Worm (Caenorhabditis elegans) whole organism, L2 larva: ENCODE results near the gene rmd-2.
"Not testable (repeated sequence)": the region's sequence is repeated elsewhere in the genome, so short reads cannot be mapped to it uniquely, and the experiment has no call there.

Experiments used
- C34F6.9 ChIP-seq: fragments of 150-350 bp; optimal IDR thresholded peaks from 2 replicates; lab custom pipeline; 2014; ENCODE audit warnings: missing biosample characterization, missing genetic modification characterization
- F13H6.1 ChIP-seq: sonication (generic microtip); optimal IDR thresholded peaks from 2 replicates; lab custom pipeline; 2016; ENCODE audit warnings: missing genetic modification characterization, missing compliant biosample characterization
- R02D3.7 ChIP-seq: fragments of 150-350 bp; optimal IDR thresholded peaks from 2 replicates; lab custom pipeline; 2014; ENCODE audit warnings: missing biosample characterization, missing genetic modification characterization
- Y55F3AM.14 ChIP-seq: fragments of 200-800 bp; sonication (Bioruptor generic); optimal IDR thresholded peaks from 2 replicates; lab custom pipeline; 2018; ENCODE audit warnings: mild to moderate bottlenecking, missing genetic modification characterization, missing compliant biosample characterization
- ZK546.5 ChIP-seq: sonication (generic microtip); optimal IDR thresholded peaks from 2 replicates; lab custom pipeline; 2017; ENCODE audit warnings: missing biosample characterization, missing genetic modification characterization
- aly-2 ChIP-seq: fragments of 150-350 bp; optimal IDR thresholded peaks from 2 replicates; lab custom pipeline; 2014; ENCODE audit warnings: missing biosample characterization, missing genetic modification characterization
- ama-1 ChIP-seq: fragments of 150-350 bp; optimal IDR thresholded peaks from 2 replicates; lab custom pipeline; 2018; ENCODE audit warnings: inconsistent platforms
- blmp-1 ChIP-seq: sonication (generic microtip); optimal IDR thresholded peaks from 2 replicates; lab custom pipeline; 2017; ENCODE audit warnings: missing genetic modification characterization, mild to moderate bottlenecking, missing compliant biosample characterization, antibody characterized with exemption, moderate library complexity; ENCODE audit not compliant: insufficient read depth
- ceh-16 ChIP-seq: fragments of 150-350 bp; optimal IDR thresholded peaks from 2 replicates; lab custom pipeline; 2014; ENCODE audit warnings: missing biosample characterization, missing genetic modification characterization
- crh-2 ChIP-seq: sonication (generic microtip); optimal IDR thresholded peaks from 2 replicates; lab custom pipeline; 2017; ENCODE audit warnings: missing biosample characterization, missing genetic modification characterization
- egl-27 ChIP-seq: sonication (generic microtip); optimal IDR thresholded peaks from 3 replicates; lab custom pipeline; 2017; ENCODE audit warnings: missing biosample characterization, missing genetic modification reagents, missing genetic modification characterization
- elt-1 ChIP-seq: fragments of 150-350 bp; optimal IDR thresholded peaks from 2 replicates; lab custom pipeline; 2014; ENCODE audit warnings: missing biosample characterization, missing genetic modification characterization
- elt-3 ChIP-seq: sonication (generic microtip); optimal IDR thresholded peaks from 2 replicates; lab custom pipeline; 2017; ENCODE audit warnings: missing biosample characterization, missing genetic modification characterization
- fos-1 ChIP-seq: fragments of 150-350 bp; optimal IDR thresholded peaks from 2 replicates; lab custom pipeline; 2014; ENCODE audit warnings: missing biosample characterization, missing genetic modification characterization
- gmeb-1 ChIP-seq: fragments of 150-350 bp; optimal IDR thresholded peaks from 2 replicates; lab custom pipeline; 2014; ENCODE audit warnings: missing biosample characterization, missing genetic modification characterization
- lin-11 ChIP-seq: fragments of 150-350 bp; sonication (generic microtip); optimal IDR thresholded peaks from 2 replicates; lab custom pipeline; 2014; ENCODE audit warnings: missing biosample characterization, missing genetic modification characterization, inconsistent platforms, mixed read lengths
- lin-13 ChIP-seq: fragments of 150-350 bp; optimal IDR thresholded peaks from 2 replicates; lab custom pipeline; 2014; ENCODE audit warnings: missing biosample characterization, missing genetic modification reagents, missing genetic modification characterization
- lin-39 ChIP-seq: fragments of 150-350 bp; optimal IDR thresholded peaks from 2 replicates; lab custom pipeline; 2014; ENCODE audit warnings: missing biosample characterization, missing genetic modification reagents, missing genetic modification characterization
- lsy-2 ChIP-seq, 2 experiments: fragments of 150-350 bp in 1 of 2; sonication (generic microtip) in 1 of 2; optimal IDR thresholded peaks; 2 replicates each; lab custom pipeline; 2014 to 2017; ENCODE audit warnings: missing biosample characterization in 2 of 2, missing genetic modification characterization in 2 of 2
- mab-5 ChIP-seq: fragments of 150-350 bp; optimal IDR thresholded peaks from 2 replicates; lab custom pipeline; 2014; ENCODE audit warnings: missing biosample characterization, missing genetic modification characterization
- mbf-1 ChIP-seq: sonication (generic microtip); optimal IDR thresholded peaks from 2 replicates; lab custom pipeline; 2017; ENCODE audit warnings: missing biosample characterization, missing genetic modification characterization
- nhr-11 ChIP-seq: fragments of 150-350 bp; optimal IDR thresholded peaks from 2 replicates; lab custom pipeline; 2014; ENCODE audit warnings: missing biosample characterization, missing genetic modification characterization
- nhr-12 ChIP-seq: fragments of 150-350 bp; optimal IDR thresholded peaks from 2 replicates; lab custom pipeline; 2014; ENCODE audit warnings: missing biosample characterization, missing genetic modification characterization
- nhr-129 ChIP-seq: fragments of 150-350 bp; optimal IDR thresholded peaks from 2 replicates; lab custom pipeline; 2014; ENCODE audit warnings: missing biosample characterization, missing genetic modification characterization
- nhr-21 ChIP-seq: fragments of 150-350 bp; optimal IDR thresholded peaks from 2 replicates; lab custom pipeline; 2014; ENCODE audit warnings: missing biosample characterization, missing genetic modification characterization
- nhr-23 ChIP-seq: fragments of 150-350 bp; optimal IDR thresholded peaks from 2 replicates; lab custom pipeline; 2014; ENCODE audit warnings: missing biosample characterization, missing genetic modification reagents, missing genetic modification characterization
- nhr-237 ChIP-seq: fragments of 150-350 bp; optimal IDR thresholded peaks from 2 replicates; lab custom pipeline; 2014; ENCODE audit warnings: missing biosample characterization, missing genetic modification characterization
- nhr-25 ChIP-seq: fragments of 150-350 bp; sonication (generic microtip); optimal IDR thresholded peaks from 3 replicates; lab custom pipeline; 2014; ENCODE audit warnings: missing biosample characterization, missing genetic modification characterization
- nhr-6 ChIP-seq: fragments of 150-350 bp; optimal IDR thresholded peaks from 2 replicates; lab custom pipeline; 2014; ENCODE audit warnings: missing biosample characterization, missing genetic modification characterization
- nhr-77 ChIP-seq: fragments of 150-350 bp; optimal IDR thresholded peaks from 2 replicates; lab custom pipeline; 2014; ENCODE audit warnings: missing biosample characterization, missing genetic modification characterization
- peb-1 ChIP-seq: fragments of 150-350 bp; optimal IDR thresholded peaks from 2 replicates; lab custom pipeline; 2014; ENCODE audit warnings: missing biosample characterization, missing genetic modification characterization
- sem-4 ChIP-seq: fragments of 150-350 bp; optimal IDR thresholded peaks from 2 replicates; lab custom pipeline; 2014; ENCODE audit warnings: missing biosample characterization, missing genetic modification reagents, missing genetic modification characterization
- skn-1 ChIP-seq: sonication (generic microtip); optimal IDR thresholded peaks from 2 replicates; lab custom pipeline; 2017; ENCODE audit warnings: missing biosample characterization, missing genetic modification characterization
- sma-3 ChIP-seq: sonication (generic microtip); optimal IDR thresholded peaks from 2 replicates; lab custom pipeline; 2016; ENCODE audit warnings: missing genetic modification reagents, missing genetic modification characterization, missing compliant biosample characterization
- sma-9 ChIP-seq, 2 experiments: fragments of 150-350 bp in 1 of 2; sonication (generic microtip) in 1 of 2; optimal IDR thresholded peaks; 2 replicates each; lab custom pipeline; 2014 to 2016; ENCODE audit warnings: missing genetic modification characterization in 2 of 2, mild to moderate bottlenecking in 1 of 2, missing biosample characterization in 1 of 2, missing compliant biosample characterization in 1 of 2, missing genetic modification reagents in 1 of 2, moderate library complexity in 1 of 2
- unc-55 ChIP-seq: fragments of 150-350 bp; sonication (generic microtip); optimal IDR thresholded peaks from 3 replicates; lab custom pipeline; 2014; ENCODE audit warnings: missing biosample characterization, missing genetic modification reagents, missing genetic modification characterization
- unc-62 ChIP-seq: fragments of 150-350 bp; optimal IDR thresholded peaks from 2 replicates; lab custom pipeline; 2014; ENCODE audit warnings: missing biosample characterization, missing genetic modification reagents, missing genetic modification characterization
- ztf-1 ChIP-seq: fragments of 200-800 bp; sonication (Bioruptor generic); conservative IDR thresholded peaks from 2 replicates; pipeline ENCODE4 v1.3.6; 2022; ENCODE audit warnings: missing genetic modification characterization, missing compliant biosample characterization
- ztf-11 ChIP-seq: sonication (generic microtip); optimal IDR thresholded peaks from 2 replicates; lab custom pipeline; 2017; ENCODE audit warnings: missing biosample characterization, missing genetic modification characterization

Gene rmd-2

DNA sequence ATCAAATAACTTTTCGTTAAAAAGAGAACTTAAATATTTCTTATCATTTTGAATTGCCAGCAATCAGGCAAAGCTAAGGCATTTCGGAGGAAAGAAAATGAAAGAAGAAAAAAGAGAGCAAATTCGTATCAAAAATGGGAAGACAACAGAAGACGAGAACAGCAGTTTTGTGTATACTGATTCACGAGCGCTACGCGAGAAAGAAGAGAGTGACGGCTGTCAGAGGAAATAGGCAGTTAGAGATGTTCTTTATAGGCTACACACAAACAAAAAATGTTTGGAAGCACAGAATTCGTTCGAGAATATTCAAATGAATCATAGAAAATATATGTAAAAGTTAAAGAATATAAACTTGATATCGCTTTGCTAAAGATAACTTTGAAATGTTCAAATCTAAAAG is 1.3 kb downstream of the rmd-2 start (continued):
- TF ChIP-seq unc-55 (GFP tag; lab: Kevin White, UChicago): peak; percentile 52
- TF ChIP-seq R02D3.7 (tag; lab: Kevin White, UChicago): no peak
- TF ChIP-seq sma-9 (GFP tag; optimal IDR thresholded peaks at IDR 0.05; lab: Kevin White, UChicago): no peak
- no peak for TF ChIP-seq sma-9 (tag; optimal IDR thresholded peaks at IDR 0.05; lab: Kevin White, UChicago)
- TF ChIP-seq C34F6.9 (tag; lab: Kevin White, UChicago): peak; percentile 23
- no peak for TF ChIP-seq blmp-1
- no peak for TF ChIP-seq nhr-12 (tag; lab: Kevin White, UChicago)
- TF ChIP-seq F13H6.1 (tag; lab: Kevin White, UChicago): peak; percentile 3

DNA sequence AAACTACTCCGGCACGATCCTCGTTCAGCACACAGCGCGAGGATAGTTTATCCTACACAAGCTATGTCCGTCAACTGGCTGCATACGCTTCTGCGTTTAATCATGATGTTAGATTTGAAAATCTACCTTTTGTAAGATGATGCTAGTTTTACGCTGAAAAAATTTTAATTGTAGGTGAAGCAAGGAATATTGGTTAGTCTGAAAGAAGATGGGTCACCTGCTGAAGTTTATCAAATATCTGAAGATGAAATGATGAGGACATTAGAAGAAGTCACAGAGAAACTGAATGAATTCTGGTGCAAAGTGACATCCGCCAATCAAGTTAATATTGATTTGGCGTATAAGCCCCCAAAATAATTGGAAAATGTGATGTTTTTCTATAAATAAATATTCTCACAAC is 2.5 kb downstream of the rmd-2 start:
- no peak for TF ChIP-seq nhr-237 (tag; lab: Kevin White, UChicago)
- TF ChIP-seq lsy-2 (tag; optimal IDR thresholded peaks at IDR 0.05; lab: Kevin White, UChicago): peak in 1 of 2 experiments; percentile 25

DNA sequence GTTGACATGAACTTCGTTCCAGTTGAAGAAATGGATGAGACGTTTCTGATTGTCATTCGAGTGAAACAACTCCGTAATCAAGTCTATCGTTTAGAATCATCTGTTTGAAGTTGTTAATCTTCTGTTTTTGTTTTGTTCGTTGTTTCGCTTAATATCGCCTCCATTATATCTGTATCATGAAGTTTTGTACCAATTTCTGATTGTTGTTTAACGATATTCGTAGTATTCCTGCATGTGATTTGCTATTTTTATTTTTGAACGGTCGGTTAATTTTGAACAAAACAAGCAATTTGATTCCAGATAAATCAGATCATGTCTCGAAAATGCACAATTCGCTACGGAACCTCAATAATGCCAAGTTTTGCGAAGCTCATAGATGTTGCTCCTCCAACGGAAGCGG is 3.5 kb downstream of the rmd-2 start, which contains the start of gene C27H6.9:
TSS of gene C27H6.9 (plus strand) at position 301 of the 400 bp plus-strand sequence.
- TF ChIP-seq nhr-6 (tag; lab: Kevin White, UChicago) (no peak), mab-5 (tag; lab: Kevin White, UChicago) (no peak), blmp-1 (no peak), aly-2 (no peak), peb-1 (tag; lab: Kevin White, UChicago) (no peak), elt-3 (tag; lab: Kevin White, UChicago) (no peak), lin-11 (tag; lab: Kevin White, UChicago) (no peak), egl-27 (no peak), lsy-2 (tag; optimal IDR thresholded peaks at IDR 0.05; lab: Kevin White, UChicago) (no peak)
- TF ChIP-seq, all 48 proteins: peak for 0

DNA sequence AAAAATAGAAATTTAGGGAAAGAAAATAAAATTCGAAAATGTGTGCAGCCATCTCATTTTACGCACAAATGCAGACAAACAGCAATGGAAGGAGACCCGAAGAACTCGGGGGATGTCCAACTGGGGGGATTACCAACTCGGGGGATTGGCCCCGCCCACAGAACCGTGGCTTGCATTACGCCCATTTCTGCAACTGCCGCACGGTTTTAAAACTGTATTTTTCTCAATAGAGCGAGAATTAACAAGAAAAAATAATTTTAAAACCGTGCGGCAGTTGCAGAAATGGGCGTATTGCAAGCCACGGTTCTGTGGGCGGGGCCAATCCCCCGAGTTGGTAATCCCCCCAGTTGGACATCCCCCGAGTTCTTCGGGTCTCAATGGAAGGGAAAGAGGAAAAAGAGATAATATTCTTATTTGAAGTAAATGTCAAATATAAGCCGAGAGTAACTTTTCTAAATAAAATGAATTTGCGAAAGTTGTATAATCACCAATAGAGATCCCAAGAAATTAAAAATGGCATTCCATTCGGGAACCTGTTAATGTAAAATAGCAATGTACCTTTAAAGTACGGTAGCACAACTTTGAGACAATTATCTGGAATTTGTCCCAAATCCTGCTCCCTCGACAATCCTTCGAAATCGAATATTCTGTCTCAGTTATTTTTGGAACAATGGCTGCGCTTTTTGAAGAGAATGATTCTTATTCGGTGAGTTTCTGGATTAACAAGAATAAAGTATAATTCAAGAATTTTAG is 5.2 kb downstream of the rmd-2 start, which contains the start of the genes ruvb-1 and tofu-1:
TSS of gene ruvb-1 (minus strand) at position 72 of the 753 bp plus-strand sequence.
TSS of gene tofu-1 (plus strand) at position 417 of the 753 bp plus-strand sequence.
- peak; percentile 85 for TF ChIP-seq F13H6.1 (tag; lab: Kevin White, UChicago)
- TF ChIP-seq unc-55 (GFP tag; lab: Kevin White, UChicago): peak; percentile 58
- TF ChIP-seq lsy-2 (tag; optimal IDR thresholded peaks at IDR 0.05; lab: Kevin White, UChicago): peak in 1 of 2 experiments; percentile 62
- TF ChIP-seq C34F6.9 (tag; lab: Kevin White, UChicago): peak; percentile 58
- TF ChIP-seq egl-27: peak; percentile 14
- TF ChIP-seq sma-9 (GFP tag; optimal IDR thresholded peaks at IDR 0.05; lab: Kevin White, UChicago): peak; percentile 22
- not testable (repeated sequence) for TF ChIP-seq sma-9 (tag; optimal IDR thresholded peaks at IDR 0.05; lab: Kevin White, UChicago)
- TF ChIP-seq fos-1 (tag; lab: Kevin White, UChicago): peak; percentile 26
- TF ChIP-seq lin-11 (tag; lab: Kevin White, UChicago): peak; percentile 56
- peak; percentile 22 for TF ChIP-seq nhr-129
- peak; percentile 65 for TF ChIP-seq crh-2 (tag; lab: Kevin White, UChicago)
- peak; percentile 91 for TF ChIP-seq sma-3 (GFP tag; lab: Kevin White, UChicago)
- TF ChIP-seq gmeb-1: peak; percentile 68
- peak; percentile 40 for TF ChIP-seq sem-4 (tag; lab: Kevin White, UChicago)
- peak; percentile 41 for TF ChIP-seq nhr-21
- peak; percentile 80 for TF ChIP-seq lin-13
- peak; percentile 5 for TF ChIP-seq blmp-1

DNA sequence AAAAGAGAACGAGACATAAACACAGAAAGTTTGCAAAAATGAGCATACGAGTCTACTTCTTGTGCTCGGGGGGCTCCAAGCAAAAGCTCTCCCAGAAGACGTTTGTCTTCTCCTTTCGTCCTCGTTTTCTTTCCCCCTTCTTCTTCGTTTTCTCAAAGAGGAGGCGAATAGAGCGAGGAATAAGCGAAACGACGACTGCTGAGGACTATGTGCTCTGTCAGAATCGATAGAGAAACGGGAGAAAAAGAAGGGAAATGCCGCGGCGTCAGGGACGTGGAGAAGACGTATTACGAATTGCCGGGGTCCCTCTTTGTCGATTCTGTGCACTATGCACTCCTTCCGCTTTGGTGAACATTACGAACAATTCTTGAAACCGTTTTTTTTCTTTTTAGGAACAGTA is 7.7 kb downstream of the rmd-2 start:
- no peak for TF ChIP-seq ZK546.5 (tag; lab: Kevin White, UChicago)
- no peak for TF ChIP-seq nhr-23 (tag; lab: Kevin White, UChicago)
- no peak for TF ChIP-seq fos-1 (tag; lab: Kevin White, UChicago)
- no peak for TF ChIP-seq elt-3 (tag; lab: Kevin White, UChicago)
- TF ChIP-seq nhr-129: peak; percentile 33
- TF ChIP-seq unc-55 (GFP tag; lab: Kevin White, UChicago): peak; percentile 80
- TF ChIP-seq ama-1 (lab: Kevin White, UChicago): no peak
- TF ChIP-seq lsy-2 (tag; optimal IDR thresholded peaks at IDR 0.05; lab: Kevin White, UChicago): peak in 1 of 2 experiments; percentile 36
- TF ChIP-seq unc-62 (GFP tag; lab: Kevin White, UChicago): no peak
- TF ChIP-seq F13H6.1 (tag; lab: Kevin White, UChicago): no peak
- no peak for TF ChIP-seq nhr-6 (tag; lab: Kevin White, UChicago)
- no peak for TF ChIP-seq lin-13
- TF ChIP-seq ceh-16 (tag; lab: Kevin White, UChicago): no peak
- no peak for TF ChIP-seq R02D3.7 (tag; lab: Kevin White, UChicago)
- no peak for TF ChIP-seq nhr-12 (tag; lab: Kevin White, UChicago)
- no peak for TF ChIP-seq sem-4 (tag; lab: Kevin White, UChicago)
- no peak for TF ChIP-seq elt-1 (tag; lab: Kevin White, UChicago)
- TF ChIP-seq nhr-21: no peak
- TF ChIP-seq nhr-77 (tag; lab: Kevin White, UChicago): no peak
- TF ChIP-seq Y55F3AM.14: no peak
- TF ChIP-seq C34F6.9 (tag; lab: Kevin White, UChicago): peak; percentile 35
- TF ChIP-seq mbf-1: no peak
- no peak for TF ChIP-seq ztf-1
- TF ChIP-seq lin-39 (tag; lab: Kevin White, UChicago): no peak
- TF ChIP-seq nhr-25 (tag; lab: Kevin White, UChicago): no peak
- no peak for TF ChIP-seq nhr-11 (tag; lab: Kevin White, UChicago)
- TF ChIP-seq sma-3 (GFP tag; lab: Kevin White, UChicago): no peak
- peak; percentile 17 for TF ChIP-seq crh-2 (tag; lab: Kevin White, UChicago)
- no peak for TF ChIP-seq ztf-11 (tag; lab: Kevin White, UChicago)
- no peak for TF ChIP-seq skn-1 (tag; lab: Kevin White, UChicago)
- TF ChIP-seq peb-1 (tag; lab: Kevin White, UChicago): no peak
